Worm (Caenorhabditis elegans) whole organism, late embryonic: Measurements from ENCODE around the gene acdh-11.

Experiments
- F13H6.1 ChIP-seq: sonication (generic microtip); optimal IDR thresholded peaks from 2 replicates; lab custom pipeline; 2016; ENCODE audit warnings: missing genetic modification characterization, missing compliant biosample characterization
- ceh-24 ChIP-seq: sonication (generic microtip); optimal IDR thresholded peaks from 2 replicates; lab custom pipeline; 2016; ENCODE audit warnings: mild to moderate bottlenecking, missing genetic modification characterization, missing compliant biosample characterization
- ceh-48 ChIP-seq: sonication (generic microtip); optimal IDR thresholded peaks from 2 replicates; lab custom pipeline; 2016; ENCODE audit warnings: missing genetic modification characterization, inconsistent platforms, missing compliant biosample characterization
- ceh-9 ChIP-seq: sonication (generic microtip); optimal IDR thresholded peaks from 2 replicates; lab custom pipeline; 2016; ENCODE audit warnings: mild to moderate bottlenecking, missing genetic modification characterization, inconsistent platforms, missing compliant biosample characterization
- elt-2 ChIP-seq: sonication (generic microtip); optimal IDR thresholded peaks from 2 replicates; lab custom pipeline; 2016; ENCODE audit warnings: missing genetic modification reagents, missing genetic modification characterization, missing compliant biosample characterization
- fax-1 ChIP-seq: sonication (generic microtip); optimal IDR thresholded peaks from 2 replicates; lab custom pipeline; 2016; ENCODE audit warnings: missing genotype, missing genetic modification characterization, missing compliant biosample characterization
- nhr-11 ChIP-seq: fragments of 150-350 bp; optimal IDR thresholded peaks from 2 replicates; lab custom pipeline; 2014; ENCODE audit warnings: missing biosample characterization, missing genetic modification characterization

DNA sequence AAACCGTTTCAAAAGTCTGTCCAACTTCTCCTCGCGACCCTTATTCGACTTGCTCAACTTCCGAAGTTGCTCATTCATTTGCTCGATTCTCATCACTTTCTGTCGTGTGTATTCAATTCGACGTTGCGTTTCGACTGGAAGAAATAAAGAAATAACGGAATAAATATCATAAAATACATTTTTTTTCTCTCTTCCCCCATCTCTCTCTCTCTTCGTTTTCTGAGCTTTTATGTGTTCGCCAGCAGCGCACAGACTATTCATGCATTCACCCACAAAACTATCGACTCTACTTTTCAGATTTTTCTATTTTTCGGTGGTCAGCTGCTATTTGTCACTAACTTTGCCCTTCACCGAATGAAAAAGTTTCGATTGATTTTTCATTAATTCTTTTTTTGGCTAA is 5.8 kb upstream of the acdh-11 start, which contains the start of gene rab-30:
- TF ChIP-seq elt-2 (tag; lab: Kevin White, UChicago) (no peak), ceh-9 (no peak), ceh-24 (tag; lab: Kevin White, UChicago) (no peak), F13H6.1 (tag; lab: Kevin White, UChicago) (no peak), nhr-11 (no peak), fax-1 (tag; lab: Kevin White, UChicago) (no peak), ceh-48 (tag; lab: Kevin White, UChicago) (no peak)
